Fruit fly (Drosophila melanogaster): Measurements from ENCODE around the gene CG18764.

Gene CG18764

DNA sequence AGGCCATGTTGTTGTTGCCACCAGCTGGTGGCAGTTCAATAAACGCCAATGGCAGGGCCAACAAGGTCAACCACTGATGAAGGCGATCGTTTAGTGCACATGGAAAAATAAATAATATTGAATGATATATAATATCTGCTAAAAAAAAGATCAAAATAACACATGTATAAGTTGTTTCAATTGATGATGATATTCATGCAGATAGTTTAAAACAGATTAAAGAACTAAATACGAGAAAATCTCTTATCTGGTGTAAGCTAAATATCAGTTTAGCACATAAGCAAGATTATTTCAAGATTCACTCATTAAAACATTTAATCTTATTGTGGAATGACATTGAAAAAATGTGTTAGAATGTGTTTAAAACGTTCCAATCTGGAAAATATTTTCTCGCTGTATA lies 36.8 kb downstream of the CG18764 start (continued):
- no peak for TF ChIP-seq grn (GFP tag; optimal IDR thresholded peaks at IDR 0.05)
- no peak for TF ChIP-seq CkIIα-i1 (GFP tag; IDR thresholded peaks at IDR 0.05)
- no peak for TF ChIP-seq CG8089 (GFP tag; optimal IDR thresholded peaks at IDR 0.05)
- TF ChIP-seq disco-r (GFP tag; optimal IDR thresholded peaks at IDR 0.05): no peak
- TF ChIP-seq Taf1 (GFP tag; IDR thresholded peaks at IDR 0.05): no peak
- TF ChIP-seq trem (tag; optimal IDR thresholded peaks at IDR 0.05): no peak
- no peak for TF ChIP-seq nerfin-2 (GFP tag; IDR thresholded peaks at IDR 0.05; ENCODE audit: partially characterized antibody)
- TF ChIP-seq eve (GFP tag; optimal IDR thresholded peaks at IDR 0.05): no peak
- peak; percentile 8 for TF ChIP-seq kah (GFP tag; optimal IDR thresholded peaks at IDR 0.05)
- TF ChIP-seq exex (tag; optimal IDR thresholded peaks at IDR 0.05): no peak
- peak; percentile 26 for TF ChIP-seq tap (tag; optimal IDR thresholded peaks at IDR 0.05)
- no peak for TF ChIP-seq CG14014 (GFP tag; IDR thresholded peaks at IDR 0.05)
- no peak for TF ChIP-seq CG18011 (GFP tag; optimal IDR thresholded peaks at IDR 0.05)
- TF ChIP-seq btn (GFP tag; optimal IDR thresholded peaks at IDR 0.05): no peak
- TF ChIP-seq twi (tag; optimal IDR thresholded peaks at IDR 0.05): no peak
- TF ChIP-seq Xbp1 (GFP tag; optimal IDR thresholded peaks at IDR 0.05): peak; percentile 35
- no peak for TF ChIP-seq onecut (GFP tag; IDR thresholded peaks at IDR 0.05)
- TF ChIP-seq CG4360 (GFP tag; IDR thresholded peaks at IDR 0.05): no peak
- TF ChIP-seq bab2 (GFP tag; optimal IDR thresholded peaks at IDR 0.05): no peak
- TF ChIP-seq zfh2 (GFP tag; optimal IDR thresholded peaks at IDR 0.05): no peak
- TF ChIP-seq gem (tag; optimal IDR thresholded peaks at IDR 0.05): peak; percentile 79
- TF ChIP-seq Sox100B (GFP tag; optimal IDR thresholded peaks at IDR 0.05): peak; percentile 76
- peak; percentile 56 for TF ChIP-seq fd96Cb (tag; optimal IDR thresholded peaks at IDR 0.05)
- TF ChIP-seq schlank (tag; optimal IDR thresholded peaks at IDR 0.05): no peak
- peak; percentile 34 for TF ChIP-seq CG10267 (tag; optimal IDR thresholded peaks at IDR 0.05)
- peak; percentile 38; the same call in 1 of the 3 replicates for TF ChIP-seq CG7357 (GFP tag; IDR thresholded peaks at IDR 0.05)
- TF ChIP-seq NfI (GFP tag; optimal IDR thresholded peaks at IDR 0.05): no peak
- TF ChIP-seq CG1832 (GFP tag; optimal IDR thresholded peaks at IDR 0.05): no peak
- TF ChIP-seq pnt (GFP tag; optimal IDR thresholded peaks at IDR 0.05): no peak
- no peak for TF ChIP-seq hb (GFP tag; IDR thresholded peaks at IDR 0.05; ENCODE audit: partially characterized antibody)
- TF ChIP-seq az2 (GFP tag; optimal IDR thresholded peaks at IDR 0.05): peak; percentile 24
- TF ChIP-seq CG12299 (tag; optimal IDR thresholded peaks at IDR 0.05): no peak
- no peak for TF ChIP-seq Lim3 (GFP tag; IDR thresholded peaks at IDR 0.05)
- TF ChIP-seq NC2α (GFP tag; optimal IDR thresholded peaks at IDR 0.05): no peak
- no peak for TF ChIP-seq CG3163 (GFP tag; optimal IDR thresholded peaks at IDR 0.05)
- TF ChIP-seq CG2889 (GFP tag; IDR thresholded peaks at IDR 0.05): no peak
- no peak for TF ChIP-seq aop (GFP tag; IDR thresholded peaks at IDR 0.05)
- no peak for TF ChIP-seq tup (GFP tag; optimal IDR thresholded peaks at IDR 0.05)
- no peak for TF ChIP-seq zen (tag; optimal IDR thresholded peaks at IDR 0.05)
- TF ChIP-seq CG6813 (GFP tag; optimal IDR thresholded peaks at IDR 0.05): no peak
- no peak for TF ChIP-seq CG32767 (GFP tag; IDR thresholded peaks at IDR 0.05)
- TF ChIP-seq pan (optimal IDR thresholded peaks at IDR 0.05): no peak
- TF ChIP-seq pan (GFP tag; optimal IDR thresholded peaks at IDR 0.05 in 1 of 2, IDR thresholded peaks at IDR 0.05 in 1 of 2): peak in 1 of 2 experiments; percentile 50
- no peak for TF ChIP-seq en (GFP tag; optimal IDR thresholded peaks at IDR 0.05)
- TF ChIP-seq CG10321 (GFP tag; IDR thresholded peaks at IDR 0.05): no peak
- TF ChIP-seq Meics (GFP tag; optimal IDR thresholded peaks at IDR 0.05): peak; percentile 48
- no peak for TF ChIP-seq fd64A (GFP tag; optimal IDR thresholded peaks at IDR 0.05)
- no peak for TF ChIP-seq ken (GFP tag; IDR thresholded peaks at IDR 0.05)
- no peak for TF ChIP-seq Nf-YA (GFP tag; IDR thresholded peaks at IDR 0.05)
- peak; percentile 50 for TF ChIP-seq Blimp-1 (GFP tag; optimal IDR thresholded peaks at IDR 0.05)
- no peak for TF ChIP-seq Usf (GFP tag; optimal IDR thresholded peaks at IDR 0.05)
- no peak for TF ChIP-seq pb (GFP tag; optimal IDR thresholded peaks at IDR 0.05)
- no peak for TF ChIP-seq Optix (GFP tag; IDR thresholded peaks at IDR 0.05)
